Worm (Caenorhabditis elegans) whole organism, young adult: ENCODE data around the gene C09G12.5.

ENCODE experiments used
- lin-54 ChIP-seq: fragments of 200-800 bp; sonication (Bioruptor generic); optimal IDR thresholded peaks from 2 replicates; lab custom pipeline; 2018; ENCODE audit warnings: mild to moderate bottlenecking, missing genetic modification characterization, missing compliant biosample characterization
- zim-3 ChIP-seq: sonication (generic microtip); optimal IDR thresholded peaks from 2 replicates; lab custom pipeline; 2017; ENCODE audit warnings: mild to moderate bottlenecking, missing genetic modification characterization, moderate library complexity, missing compliant biosample characterization

- TF ChIP-seq lin-54 (GFP tag; lab: Kevin White, UChicago) (no peak), zim-3 (no peak)
These were observed 41.1 kb upstream of the C09G12.5 start, which contains the start of gene grd-13 for ce11 chrIV:3438022-3438421.
